Worm (Caenorhabditis elegans) whole organism, late embryonic: Measurements from ENCODE around the gene srh-213.

Experiments
- C08G9.2 ChIP-seq: sonication (generic microtip); optimal IDR thresholded peaks from 2 replicates; lab custom pipeline; 2016; ENCODE audit warnings: mild to moderate bottlenecking, missing genetic modification characterization, moderate library complexity, missing compliant biosample characterization
- C38D4.7 ChIP-seq: fragments of 200-800 bp; sonication (Bioruptor generic); optimal IDR thresholded peaks from 2 replicates; lab custom pipeline; 2018; ENCODE audit warnings: mild to moderate bottlenecking, missing genetic modification characterization, moderate library complexity, missing compliant biosample characterization
- F13H6.1 ChIP-seq: sonication (generic microtip); optimal IDR thresholded peaks from 2 replicates; lab custom pipeline; 2016; ENCODE audit warnings: missing genetic modification characterization, missing compliant biosample characterization
- K02D7.2 ChIP-seq: sonication (generic microtip); optimal IDR thresholded peaks from 2 replicates; lab custom pipeline; 2017; ENCODE audit warnings: mild to moderate bottlenecking, missing genetic modification characterization, missing compliant biosample characterization
- T23F11.4 ChIP-seq: fragments of 200-800 bp; sonication (Bioruptor generic); optimal IDR thresholded peaks from 2 replicates; lab custom pipeline; 2018; ENCODE audit warnings: mild to moderate bottlenecking, missing genetic modification characterization, missing compliant biosample characterization
- Y22D7AL.16 ChIP-seq: sonication (generic microtip); optimal IDR thresholded peaks from 2 replicates; lab custom pipeline; 2016; ENCODE audit warnings: missing genetic modification characterization, missing compliant biosample characterization
- ahr-1 ChIP-seq: sonication (generic microtip); optimal IDR thresholded peaks from 2 replicates; lab custom pipeline; 2016; ENCODE audit warnings: missing genetic modification characterization, missing compliant biosample characterization
- ceh-19 ChIP-seq: fragments of 200-800 bp; sonication (Bioruptor generic); optimal IDR thresholded peaks from 2 replicates; lab custom pipeline; 2018; ENCODE audit warnings: mild to moderate bottlenecking, missing genetic modification characterization, missing compliant biosample characterization
- ceh-2 ChIP-seq: sonication (generic microtip); optimal IDR thresholded peaks from 2 replicates; lab custom pipeline; 2016; ENCODE audit warnings: missing genotype, missing genetic modification characterization, missing compliant biosample characterization
- ceh-22 ChIP-seq: sonication (generic microtip); optimal IDR thresholded peaks from 2 replicates; lab custom pipeline; 2017; ENCODE audit warnings: missing biosample characterization, missing genetic modification characterization
- ceh-30 ChIP-seq: fragments of 150-350 bp; optimal IDR thresholded peaks from 2 replicates; lab custom pipeline; 2014; ENCODE audit warnings: missing biosample characterization, missing genetic modification characterization
- ceh-34 ChIP-seq: sonication (generic microtip); optimal IDR thresholded peaks from 2 replicates; lab custom pipeline; 2016; ENCODE audit warnings: mild to moderate bottlenecking, missing genetic modification characterization, missing compliant biosample characterization
- ceh-48 ChIP-seq: sonication (generic microtip); optimal IDR thresholded peaks from 2 replicates; lab custom pipeline; 2016; ENCODE audit warnings: missing genetic modification characterization, inconsistent platforms, missing compliant biosample characterization
- ceh-9 ChIP-seq: sonication (generic microtip); optimal IDR thresholded peaks from 2 replicates; lab custom pipeline; 2016; ENCODE audit warnings: mild to moderate bottlenecking, missing genetic modification characterization, inconsistent platforms, missing compliant biosample characterization
- che-1 ChIP-seq: sonication (generic microtip); optimal IDR thresholded peaks from 2 replicates; lab custom pipeline; 2016; ENCODE audit warnings: mild to moderate bottlenecking, missing genetic modification characterization, missing compliant biosample characterization
- dve-1 ChIP-seq: sonication (generic microtip); optimal IDR thresholded peaks from 2 replicates; lab custom pipeline; 2017; ENCODE audit warnings: antibody characterized with exemption, mild to moderate bottlenecking, missing genetic modification characterization, missing compliant biosample characterization
- elt-2 ChIP-seq: sonication (generic microtip); optimal IDR thresholded peaks from 2 replicates; lab custom pipeline; 2016; ENCODE audit warnings: missing genetic modification reagents, missing genetic modification characterization, missing compliant biosample characterization
- ets-4 ChIP-seq: sonication (generic microtip); optimal IDR thresholded peaks from 2 replicates; lab custom pipeline; 2016; ENCODE audit warnings: missing genetic modification characterization, missing compliant biosample characterization
- eyg-1 ChIP-seq: sonication (generic microtip); optimal IDR thresholded peaks from 2 replicates; lab custom pipeline; 2016; ENCODE audit warnings: missing genotype, missing genetic modification characterization, missing compliant biosample characterization
- fkh-6 ChIP-seq: sonication (generic microtip); optimal IDR thresholded peaks from 2 replicates; lab custom pipeline; 2016; ENCODE audit warnings: missing genetic modification characterization, missing compliant biosample characterization
- gmeb-2 ChIP-seq: sonication (generic microtip); optimal IDR thresholded peaks from 2 replicates; lab custom pipeline; 2016; ENCODE audit warnings: missing genetic modification characterization, inconsistent platforms, missing compliant biosample characterization
- hlh-13 ChIP-seq: fragments of 200-800 bp; sonication (Bioruptor generic); optimal IDR thresholded peaks from 2 replicates; lab custom pipeline; 2018; ENCODE audit warnings: mild to moderate bottlenecking, missing genetic modification characterization, missing compliant biosample characterization
- hlh-15 ChIP-seq: sonication (generic microtip); optimal IDR thresholded peaks from 2 replicates; lab custom pipeline; 2016; ENCODE audit warnings: missing genetic modification characterization, missing compliant biosample characterization
- hlh-30 ChIP-seq: sonication (generic microtip); optimal IDR thresholded peaks from 2 replicates; lab custom pipeline; 2017; ENCODE audit warnings: antibody characterized with exemption, missing genetic modification characterization, missing compliant biosample characterization; ENCODE audit not compliant: insufficient read depth
- hlh-6 ChIP-seq: sonication (generic microtip); optimal IDR thresholded peaks from 2 replicates; lab custom pipeline; 2016; ENCODE audit warnings: missing genotype, missing genetic modification characterization, missing compliant biosample characterization
- hlh-8 ChIP-seq: sonication (generic microtip); optimal IDR thresholded peaks from 2 replicates; lab custom pipeline; 2016; ENCODE audit warnings: missing genotype, missing genetic modification characterization, missing compliant biosample characterization
- lim-6 ChIP-seq: sonication (generic microtip); optimal IDR thresholded peaks from 2 replicates; lab custom pipeline; 2016; ENCODE audit warnings: missing genetic modification characterization, missing compliant biosample characterization
- lin-11 ChIP-seq: fragments of 200-800 bp; sonication (Bioruptor generic); optimal IDR thresholded peaks from 2 replicates; lab custom pipeline; 2018; ENCODE audit warnings: mild to moderate bottlenecking, missing genetic modification characterization, missing compliant biosample characterization
- madf-2 ChIP-seq: sonication (generic microtip); optimal IDR thresholded peaks from 2 replicates; lab custom pipeline; 2017; ENCODE audit warnings: missing genetic modification characterization, missing compliant biosample characterization
- mec-3 ChIP-seq: sonication (generic microtip); optimal IDR thresholded peaks from 2 replicates; lab custom pipeline; 2016; ENCODE audit warnings: borderline replicate concordance, missing genetic modification characterization, missing compliant biosample characterization
- nhr-11 ChIP-seq: fragments of 150-350 bp; optimal IDR thresholded peaks from 2 replicates; lab custom pipeline; 2014; ENCODE audit warnings: missing biosample characterization, missing genetic modification characterization
- nhr-232 ChIP-seq: sonication (generic microtip); optimal IDR thresholded peaks from 2 replicates; lab custom pipeline; 2016; ENCODE audit warnings: missing genetic modification characterization, missing compliant biosample characterization
- odd-2 ChIP-seq: sonication (generic microtip); optimal IDR thresholded peaks from 2 replicates; lab custom pipeline; 2017; ENCODE audit warnings: antibody characterized with exemption, mild to moderate bottlenecking, missing genetic modification characterization, missing compliant biosample characterization
- pat-9 ChIP-seq: fragments of 200-800 bp; sonication (Bioruptor generic); optimal IDR thresholded peaks from 2 replicates; lab custom pipeline; 2018; ENCODE audit warnings: mild to moderate bottlenecking, missing genetic modification characterization, moderate library complexity, missing compliant biosample characterization
- pha-2 ChIP-seq: sonication (generic microtip); optimal IDR thresholded peaks from 2 replicates; lab custom pipeline; 2017; ENCODE audit warnings: mild to moderate bottlenecking, missing genetic modification characterization, missing compliant biosample characterization
- pqm-1 ChIP-seq: sonication (generic microtip); optimal IDR thresholded peaks from 2 replicates; lab custom pipeline; 2016; ENCODE audit warnings: missing genetic modification characterization, missing compliant biosample characterization
- pros-1 ChIP-seq: fragments of 150-350 bp; optimal IDR thresholded peaks from 2 replicates; lab custom pipeline; 2014; ENCODE audit warnings: missing biosample characterization, missing genetic modification reagents, missing genetic modification characterization
- ref-2 ChIP-seq: sonication (generic microtip); optimal IDR thresholded peaks from 2 replicates; lab custom pipeline; 2016; ENCODE audit warnings: missing genetic modification characterization, missing compliant biosample characterization
- rnt-1 ChIP-seq: sonication (generic microtip); optimal IDR thresholded peaks from 2 replicates; lab custom pipeline; 2016; ENCODE audit warnings: missing genetic modification characterization, missing compliant biosample characterization
- sox-2 ChIP-seq: fragments of 200-800 bp; sonication (Bioruptor generic); IDR thresholded peaks from 2 replicates; pipeline ENCODE4 v1.3.6; 2022; ENCODE audit warnings: missing genetic modification reagents, missing genetic modification characterization, missing compliant biosample characterization
- syd-9 ChIP-seq: sonication (generic microtip); optimal IDR thresholded peaks from 2 replicates; lab custom pipeline; 2016; ENCODE audit warnings: mild to moderate bottlenecking, missing genetic modification characterization, moderate library complexity, missing compliant biosample characterization
- tbx-2 ChIP-seq: sonication (generic microtip); optimal IDR thresholded peaks from 2 replicates; lab custom pipeline; 2016; ENCODE audit warnings: missing genetic modification characterization, missing compliant biosample characterization
- tbx-7 ChIP-seq: sonication (generic microtip); optimal IDR thresholded peaks from 2 replicates; lab custom pipeline; 2016; ENCODE audit warnings: missing genotype, missing genetic modification characterization, missing compliant biosample characterization
- unc-3 ChIP-seq, 2 experiments: fragments of 200-800 bp in 1 of 2; sonication (Bioruptor generic) in 1 of 2; sonication (generic microtip) in 1 of 2; conservative IDR thresholded peaks in 1 of 2; optimal IDR thresholded peaks in 1 of 2; 2 replicates each; pipeline versions ENCODE4 v1.3.6 to Lab custom; 2016 to 2022; ENCODE audit warnings: missing compliant biosample characterization in 2 of 2, missing genetic modification characterization in 2 of 2, missing genetic modification reagents in 1 of 2
- unc-42 ChIP-seq: sonication (generic microtip); optimal IDR thresholded peaks from 2 replicates; lab custom pipeline; 2016; ENCODE audit warnings: missing genotype, missing genetic modification characterization, missing compliant biosample characterization
- unc-86 ChIP-seq: sonication (generic microtip); optimal IDR thresholded peaks from 2 replicates; lab custom pipeline; 2016; ENCODE audit warnings: missing genetic modification characterization, missing compliant biosample characterization

srh-213 gene

DNA sequence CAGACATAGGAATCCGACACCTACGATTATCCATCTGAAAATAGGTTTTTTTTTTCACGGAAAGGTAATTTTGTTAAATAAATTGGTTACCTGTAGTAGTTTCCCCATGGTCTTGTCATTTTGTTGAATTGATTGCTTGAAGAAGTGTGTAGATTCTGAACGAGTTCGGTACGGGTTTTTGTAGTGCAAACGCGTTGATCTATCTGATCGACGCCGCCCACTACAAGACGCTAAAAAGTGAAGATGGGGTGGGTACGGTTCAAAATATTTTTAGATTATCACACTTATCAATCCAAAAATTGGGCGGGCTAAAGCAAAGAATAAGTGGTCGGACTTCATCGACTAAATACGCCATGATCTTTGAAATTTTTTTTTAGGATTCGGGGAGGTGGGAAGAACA lies 19.6 kb upstream of the srh-213 start, which contains the start of gene T22F3.11:
Gene T22F3.11, minus strand, starts transcription at position 157 of the 400 bp plus-strand sequence.
- TF ChIP-seq rnt-1 (no peak), eyg-1 (tag; lab: Kevin White, UChicago) (no peak), odd-2 (tag; lab: Kevin White, UChicago) (no peak), hlh-13 (GFP tag; lab: Kevin White, UChicago) (no peak), ceh-34 (tag; lab: Kevin White, UChicago) (no peak), ceh-9 (tag; lab: Kevin White, UChicago) (no peak), fkh-6 (tag; lab: Kevin White, UChicago) (no peak), ceh-22 (tag; lab: Kevin White, UChicago) (no peak), madf-2 (tag; lab: Kevin White, UChicago) (no peak), ahr-1 (tag; lab: Kevin White, UChicago) (no peak)

DNA sequence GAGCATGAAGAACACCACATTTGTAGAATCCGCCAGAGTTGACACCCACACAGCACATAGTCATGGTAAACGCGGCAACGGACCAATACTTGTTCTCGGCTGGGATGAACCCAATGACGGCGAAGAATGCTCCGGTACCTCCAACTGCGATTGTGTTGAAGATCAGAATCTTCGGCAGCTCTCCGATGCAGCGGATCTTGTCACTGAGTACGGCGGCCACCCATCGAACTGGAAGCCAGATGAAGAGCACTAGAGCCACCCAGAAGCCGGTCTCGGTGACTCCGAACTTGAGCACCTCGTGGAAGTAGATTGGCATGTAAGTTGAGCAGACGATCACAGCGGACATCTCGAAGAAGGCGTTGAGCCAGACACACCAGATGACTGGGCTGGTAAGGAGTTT lies 18.2 kb upstream of the srh-213 start:
- TF ChIP-seq tbx-2 (tag; lab: Kevin White, UChicago) (no peak), unc-86 (tag; lab: Kevin White, UChicago) (no peak), unc-42 (no peak), Y22D7AL.16 (tag; lab: Kevin White, UChicago) (no peak), syd-9 (no peak), lim-6 (tag; lab: Kevin White, UChicago) (no peak), ceh-34 (tag; lab: Kevin White, UChicago) (no peak), hlh-8 (tag; lab: Kevin White, UChicago) (no peak), pat-9 (tag; lab: Kevin White, UChicago) (no peak), ref-2 (tag; lab: Kevin White, UChicago) (no peak), mec-3 (tag; lab: Kevin White, UChicago) (no peak), C38D4.7 (GFP tag; lab: Kevin White, UChicago) (no peak), ets-4 (tag; lab: Kevin White, UChicago) (no peak), ceh-2 (tag; lab: Kevin White, UChicago) (no peak), ceh-30 (tag; lab: Kevin White, UChicago) (no peak), hlh-15 (tag; lab: Kevin White, UChicago) (no peak), madf-2 (tag; lab: Kevin White, UChicago) (no peak), nhr-232 (no peak)

DNA sequence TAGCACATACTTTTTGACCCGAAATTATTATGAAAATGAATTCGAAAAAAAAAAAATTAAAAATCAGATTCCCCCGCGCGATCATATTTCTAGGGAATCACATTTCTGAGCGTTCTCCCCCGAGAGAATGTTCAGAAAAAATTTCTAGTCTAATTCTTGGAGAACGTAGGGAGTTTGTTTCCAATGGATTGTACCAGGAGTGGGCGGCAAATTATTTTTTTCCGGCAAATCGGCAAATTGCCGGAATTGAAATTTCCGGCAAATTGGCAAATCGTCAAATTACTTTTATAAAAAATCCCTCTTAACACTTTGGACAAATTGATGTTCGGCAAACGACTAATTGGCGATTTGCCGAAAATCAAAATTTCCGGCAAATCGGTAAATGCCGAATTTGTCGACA lies 16.8 kb upstream of the srh-213 start, which contains the start of gene T22F3.10:
Gene T22F3.10, minus strand, starts transcription at position 101 of the 400 bp plus-strand sequence.
- TF ChIP-seq eyg-1 (tag; lab: Kevin White, UChicago) (no peak), ceh-48 (tag; lab: Kevin White, UChicago) (no peak), unc-42 (no peak), nhr-232 (no peak), hlh-13 (GFP tag; lab: Kevin White, UChicago) (no peak), dve-1 (no peak), madf-2 (tag; lab: Kevin White, UChicago) (no peak), nhr-11 (tag; lab: Kevin White, UChicago) (no peak), che-1 (no peak), pha-2 (no peak), pros-1 (no peak), T23F11.4 (GFP tag; lab: Kevin White, UChicago) (no peak), lin-11 (tag; lab: Kevin White, UChicago) (no peak), ahr-1 (tag; lab: Kevin White, UChicago) (no peak), elt-2 (tag; lab: Kevin White, UChicago) (no peak), F13H6.1 (tag; lab: Kevin White, UChicago) (no peak)

DNA sequence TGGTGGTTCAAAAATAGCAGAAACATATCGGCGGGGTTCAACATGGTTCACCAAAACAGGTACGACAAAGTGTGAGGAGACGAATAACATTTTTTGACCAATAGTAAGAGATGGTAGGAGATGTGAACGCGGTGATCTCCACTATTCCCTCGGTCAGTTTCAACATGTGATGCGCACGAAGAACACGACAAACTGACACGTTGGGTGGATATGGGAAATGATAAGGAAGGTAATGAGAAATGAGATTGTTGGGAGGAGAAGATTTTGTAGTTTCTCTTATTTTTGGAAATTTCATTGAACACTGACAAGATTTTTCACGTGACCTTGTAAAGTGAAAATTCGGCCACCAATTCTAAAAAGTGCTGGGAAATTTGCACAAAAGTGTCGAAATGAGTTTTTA lies 15.9 kb upstream of the srh-213 start:
- TF ChIP-seq ets-4 (tag; lab: Kevin White, UChicago): no peak
- no peak for TF ChIP-seq eyg-1 (tag; lab: Kevin White, UChicago)
- no peak for TF ChIP-seq pha-2
- TF ChIP-seq T23F11.4 (GFP tag; lab: Kevin White, UChicago): no peak
- no peak for TF ChIP-seq pqm-1 (tag; lab: Kevin White, UChicago)
- no peak for TF ChIP-seq C08G9.2
- TF ChIP-seq unc-42: no peak
- TF ChIP-seq gmeb-2 (tag; lab: Kevin White, UChicago): no peak
- no peak for TF ChIP-seq nhr-11 (tag; lab: Kevin White, UChicago)
- no peak for TF ChIP-seq F13H6.1 (tag; lab: Kevin White, UChicago)
- no peak for TF ChIP-seq K02D7.2 (tag; lab: Kevin White, UChicago)
- TF ChIP-seq ceh-19: no peak
- TF ChIP-seq unc-3 (GFP tag; conservative IDR thresholded peaks at IDR 0.05; lab: Robert Waterston, UW): no peak
- no peak for TF ChIP-seq unc-3 (tag; optimal IDR thresholded peaks at IDR 0.05; lab: Kevin White, UChicago)
- no peak for TF ChIP-seq fkh-6 (tag; lab: Kevin White, UChicago)
- no peak for TF ChIP-seq lim-6 (tag; lab: Kevin White, UChicago)
- TF ChIP-seq sox-2 (GFP tag; lab: Robert Waterston, UW): no peak
- no peak for TF ChIP-seq ceh-48 (tag; lab: Kevin White, UChicago)
- TF ChIP-seq tbx-7: no peak
- no peak for TF ChIP-seq hlh-6 (tag; lab: Kevin White, UChicago)
- no peak for TF ChIP-seq hlh-30 (tag; lab: Kevin White, UChicago)
